Fruit fly (Drosophila melanogaster): ENCODE data around the gene Ube4A.

Ube4A gene

dm6 chr2L:6673211-6674012, 15.1 kb downstream of the Ube4A start, which contains the start of gene Spn27A (continued):
- TF ChIP-seq lola (GFP tag; optimal IDR thresholded peaks at IDR 0.05) (no peak), foxo (GFP tag; optimal IDR thresholded peaks at IDR 0.05) (peak; percentile 15 to 74), pan (optimal IDR thresholded peaks at IDR 0.05) (no peak), CrebA (GFP tag; optimal IDR thresholded peaks at IDR 0.05; ENCODE audit: borderline replicate concordance) (no peak), brk (GFP tag; optimal IDR thresholded peaks at IDR 0.05) (no peak), N (GFP tag; optimal IDR thresholded peaks at IDR 0.05) (no peak)

- TF ChIP-seq Dif (GFP tag; optimal IDR thresholded peaks at IDR 0.05; ENCODE audit: partially characterized antibody) (no peak), Sp1 (GFP tag; optimal IDR thresholded peaks at IDR 0.05) (no peak), lola (GFP tag; optimal IDR thresholded peaks at IDR 0.05) (no peak), pan (optimal IDR thresholded peaks at IDR 0.05) (no peak), fru (GFP tag; optimal IDR thresholded peaks at IDR 0.05) (no peak), dsf (GFP tag; optimal IDR thresholded peaks at IDR 0.05; ENCODE audit: borderline replicate concordance) (no peak), CG9705 (GFP tag; optimal IDR thresholded peaks at IDR 0.05) (no peak), dl (GFP tag; optimal IDR thresholded peaks at IDR 0.05; ENCODE audit: insufficient read depth in 1 of 2, partially characterized antibody in 2 of 2) (no peak), dmrt93B (GFP tag; optimal IDR thresholded peaks at IDR 0.05) (no peak), foxo (GFP tag; optimal IDR thresholded peaks at IDR 0.05) (no peak)
Measured at dm6 chr2L:6676535-6676934, 18.2 kb downstream of the Ube4A start, which contains the start of gene cort. Gene cort, minus strand, starts transcription at chr2L:6676635.

dm6 chr2L:6677453-6677852, 19.1 kb downstream of the Ube4A start, which contains the start of gene Nse1:
Gene Nse1, minus strand, starts transcription at chr2L:6677625.
- TF ChIP-seq Mio (GFP tag; optimal IDR thresholded peaks at IDR 0.05): no peak
- no peak for TF ChIP-seq sv (GFP tag; optimal IDR thresholded peaks at IDR 0.05)
- no peak for TF ChIP-seq CG32264 (GFP tag; optimal IDR thresholded peaks at IDR 0.05)
- no peak for TF ChIP-seq ey (GFP tag; optimal IDR thresholded peaks at IDR 0.05)
- TF ChIP-seq GATAd (GFP tag; optimal IDR thresholded peaks at IDR 0.05): no peak
- TF ChIP-seq dsf (GFP tag; optimal IDR thresholded peaks at IDR 0.05; ENCODE audit: borderline replicate concordance): no peak
- TF ChIP-seq Sp1 (GFP tag; optimal IDR thresholded peaks at IDR 0.05): no peak
- no peak for TF ChIP-seq N (GFP tag; optimal IDR thresholded peaks at IDR 0.05)
- TF ChIP-seq tai (GFP tag; optimal IDR thresholded peaks at IDR 0.05): no peak
- TF ChIP-seq woc (GFP tag; optimal IDR thresholded peaks at IDR 0.05): no peak
- TF ChIP-seq Myc (optimal IDR thresholded peaks at IDR 0.05): no peak
- TF ChIP-seq Rel (GFP tag; optimal IDR thresholded peaks at IDR 0.05): no peak
- no peak for TF ChIP-seq Rel (tag; optimal IDR thresholded peaks at IDR 0.05)
- TF ChIP-seq Hr78 (GFP tag; optimal IDR thresholded peaks at IDR 0.05): no peak

- TF ChIP-seq Myc (optimal IDR thresholded peaks at IDR 0.05) (no peak), CG9705 (GFP tag; optimal IDR thresholded peaks at IDR 0.05) (no peak), sv (GFP tag; optimal IDR thresholded peaks at IDR 0.05) (no peak), N (GFP tag; optimal IDR thresholded peaks at IDR 0.05) (no peak), CrebA (GFP tag; optimal IDR thresholded peaks at IDR 0.05; ENCODE audit: borderline replicate concordance) (no peak), dsf (GFP tag; optimal IDR thresholded peaks at IDR 0.05; ENCODE audit: borderline replicate concordance) (no peak), dl (GFP tag; optimal IDR thresholded peaks at IDR 0.05; ENCODE audit: insufficient read depth in 1 of 2, partially characterized antibody in 2 of 2) (no peak), ey (GFP tag; optimal IDR thresholded peaks at IDR 0.05) (no peak), Sp1 (GFP tag; optimal IDR thresholded peaks at IDR 0.05) (no peak)
Measured at dm6 chr2L:6682909-6683308, 24.6 kb downstream of the Ube4A start.

dm6 chr2L:6683992-6684882, 25.9 kb downstream of the Ube4A start, which contains the start of gene Nhe3:
Gene Nhe3, minus strand, starts transcription at chr2L:6684364.
- TF ChIP-seq HLH106 (tag; optimal IDR thresholded peaks at IDR 0.05): peak; percentile 77
- no peak for TF ChIP-seq lola (GFP tag; optimal IDR thresholded peaks at IDR 0.05)
- no peak for TF ChIP-seq CrebA (GFP tag; optimal IDR thresholded peaks at IDR 0.05; ENCODE audit: borderline replicate concordance)
- peak; percentile 61 for TF ChIP-seq jim (GFP tag; optimal IDR thresholded peaks at IDR 0.05)
- no peak for TF ChIP-seq Dfd (GFP tag; optimal IDR thresholded peaks at IDR 0.05)
- TF ChIP-seq sage (GFP tag; optimal IDR thresholded peaks at IDR 0.05): peak; percentile 24
- TF ChIP-seq Mio (GFP tag; optimal IDR thresholded peaks at IDR 0.05): no peak
- peak; percentile 75 for TF ChIP-seq Hnf4 (GFP tag; optimal IDR thresholded peaks at IDR 0.05)
- peak; percentile 63 for TF ChIP-seq psq (GFP tag; optimal IDR thresholded peaks at IDR 0.05)
- no peak for TF ChIP-seq tai (GFP tag; optimal IDR thresholded peaks at IDR 0.05)
- peak; percentile 42 for TF ChIP-seq fru (GFP tag; optimal IDR thresholded peaks at IDR 0.05)
- TF ChIP-seq OdsH (GFP tag; optimal IDR thresholded peaks at IDR 0.05): peak; percentile 82
- TF ChIP-seq sv (GFP tag; optimal IDR thresholded peaks at IDR 0.05): peak; percentile 86
- TF ChIP-seq br (GFP tag; optimal IDR thresholded peaks at IDR 0.05): peak; percentile 80
- TF ChIP-seq Hr83 (GFP tag; optimal IDR thresholded peaks at IDR 0.05; ENCODE audit: poor library complexity, severe bottlenecking): peak; percentile 44
- no peak for TF ChIP-seq brk (GFP tag; optimal IDR thresholded peaks at IDR 0.05)
- peak; percentile 72 for TF ChIP-seq Sp1 (GFP tag; optimal IDR thresholded peaks at IDR 0.05)
- TF ChIP-seq woc (GFP tag; optimal IDR thresholded peaks at IDR 0.05): peak; percentile 76
- TF ChIP-seq h (GFP tag; optimal IDR thresholded peaks at IDR 0.05): peak; percentile 85
- peak; percentile 32 for TF ChIP-seq Vsx2 (GFP tag; optimal IDR thresholded peaks at IDR 0.05; ENCODE audit: partially characterized antibody)
- peak; percentile 2 for TF ChIP-seq dmrt93B (GFP tag; optimal IDR thresholded peaks at IDR 0.05)
- TF ChIP-seq foxo (GFP tag; optimal IDR thresholded peaks at IDR 0.05): peak in 1 of 2 experiments; percentile 84
- TF ChIP-seq rgr (GFP tag; optimal IDR thresholded peaks at IDR 0.05): peak; percentile 78

Data from whole organism, wandering third instar larva.